Worm (Caenorhabditis elegans): Measurements from ENCODE around the gene Y62H9A.16.

ce11 chrX:11879871-11880270 lies 38.2 kb upstream of the Y62H9A.16 start, which contains the start of the genes Y62H9A.3 and Y62H9A.4:
- TF ChIP-seq lin-39 (tag; optimal IDR thresholded peaks at IDR 0.05) (no peak), daf-12 (tag; optimal IDR thresholded peaks at IDR 0.05) (no peak), pha-4 (tag; optimal IDR thresholded peaks at IDR 0.05) (no peak), lin-15B (tag; optimal IDR thresholded peaks at IDR 0.05) (no peak)

All from whole organism, L3 larva.